Fruit fly (Drosophila melanogaster): ENCODE results near the gene CG4360.

The CG4360 gene

dm6 chr3R:20327572-20328483, at the start of gene CG4360, which contains the start of gene Sirt2:
CG4360 (minus strand) TSS chr3R:20328003.
Sirt2 (plus strand) TSS chr3R:20328465.
- TF ChIP-seq fkh (GFP tag; optimal IDR thresholded peaks at IDR 0.05) (peak; percentile 49), lz (GFP tag; optimal IDR thresholded peaks at IDR 0.05) (peak; percentile 34), Sox15 (GFP tag; optimal IDR thresholded peaks at IDR 0.05) (no peak), CG1621 (tag; optimal IDR thresholded peaks at IDR 0.05) (peak; percentile 69), Sox14 (GFP tag; optimal IDR thresholded peaks at IDR 0.05) (peak; percentile 34), CG31627 (GFP tag; optimal IDR thresholded peaks at IDR 0.05) (peak; percentile 57), CG6792 (GFP tag; optimal IDR thresholded peaks at IDR 0.05) (peak; percentile 30), Hr4 (GFP tag; optimal IDR thresholded peaks at IDR 0.05) (peak; percentile 44), esn (GFP tag; optimal IDR thresholded peaks at IDR 0.05) (peak; percentile 53), CG6854 (GFP tag; optimal IDR thresholded peaks at IDR 0.05) (peak; percentile 31), CG8632 (GFP tag; optimal IDR thresholded peaks at IDR 0.05) (peak; percentile 15), eg (GFP tag; IDR thresholded peaks at IDR 0.05) (peak; percentile 43; the same call in 2 of the 3 replicates), CG11902 (GFP tag; optimal IDR thresholded peaks at IDR 0.05) (peak; percentile 12), cyc (GFP tag; optimal IDR thresholded peaks at IDR 0.05) (no peak), CG3919 (GFP tag; optimal IDR thresholded peaks at IDR 0.05) (no peak), achi (GFP tag; optimal IDR thresholded peaks at IDR 0.05) (peak; percentile 16), CG6163 (GFP tag; IDR thresholded peaks at IDR 0.05) (peak; percentile 26; the same call in 1 of the 3 replicates), Hr39 (GFP tag; optimal IDR thresholded peaks at IDR 0.05) (peak; percentile 45), Met (GFP tag; optimal IDR thresholded peaks at IDR 0.05) (no peak), ss (GFP tag; optimal IDR thresholded peaks at IDR 0.05) (no peak), OdsH (GFP tag; optimal IDR thresholded peaks at IDR 0.05) (no peak)

dm6 chr3R:20360008-20360407, 32.2 kb upstream of the CG4360 start, which contains the start of gene MtnC:
MtnC (plus strand) TSS chr3R:20360308.
- TF ChIP-seq Smox (GFP tag; optimal IDR thresholded peaks at IDR 0.05), result no peak
- TF ChIP-seq topi (GFP tag; optimal IDR thresholded peaks at IDR 0.05), result no peak
- no peak for TF ChIP-seq Eip93F (GFP tag; optimal IDR thresholded peaks at IDR 0.05)
- TF ChIP-seq CG11294 (GFP tag; IDR thresholded peaks at IDR 0.05), result no peak
- no peak for TF ChIP-seq Met (GFP tag; optimal IDR thresholded peaks at IDR 0.05)
- no peak for TF ChIP-seq CG32006 (GFP tag; optimal IDR thresholded peaks at IDR 0.05)
- TF ChIP-seq fd59A (GFP tag; optimal IDR thresholded peaks at IDR 0.05), result no peak
- no peak for TF ChIP-seq CG3919 (GFP tag; optimal IDR thresholded peaks at IDR 0.05)
- TF ChIP-seq CG4318 (GFP tag; optimal IDR thresholded peaks at IDR 0.05), result no peak
- TF ChIP-seq CG10669 (GFP tag; optimal IDR thresholded peaks at IDR 0.05), result no peak
- TF ChIP-seq vri (GFP tag; optimal IDR thresholded peaks at IDR 0.05), result no peak

DNA sequence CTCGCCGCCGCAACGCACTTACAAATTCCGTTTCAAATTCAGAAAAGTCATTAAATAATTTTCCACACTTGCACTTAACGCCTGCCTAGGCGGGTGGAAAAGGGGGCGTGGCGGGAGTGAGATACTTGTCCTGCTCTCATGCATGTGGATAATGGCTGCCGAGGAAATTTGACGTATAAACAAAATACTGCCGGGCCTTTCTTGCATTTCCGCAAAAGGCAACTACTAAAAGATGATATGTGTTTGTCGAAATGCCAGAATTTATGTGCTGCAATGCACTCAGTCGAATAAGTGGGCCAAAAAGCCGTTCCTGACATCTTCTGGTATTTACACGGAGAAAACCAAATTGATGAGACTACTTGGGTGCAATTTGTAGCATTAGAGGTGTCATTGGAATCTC, 22.5 kb upstream of the CG4360 start:
- TF ChIP-seq CG4318 (GFP tag; optimal IDR thresholded peaks at IDR 0.05), result no peak

DNA sequence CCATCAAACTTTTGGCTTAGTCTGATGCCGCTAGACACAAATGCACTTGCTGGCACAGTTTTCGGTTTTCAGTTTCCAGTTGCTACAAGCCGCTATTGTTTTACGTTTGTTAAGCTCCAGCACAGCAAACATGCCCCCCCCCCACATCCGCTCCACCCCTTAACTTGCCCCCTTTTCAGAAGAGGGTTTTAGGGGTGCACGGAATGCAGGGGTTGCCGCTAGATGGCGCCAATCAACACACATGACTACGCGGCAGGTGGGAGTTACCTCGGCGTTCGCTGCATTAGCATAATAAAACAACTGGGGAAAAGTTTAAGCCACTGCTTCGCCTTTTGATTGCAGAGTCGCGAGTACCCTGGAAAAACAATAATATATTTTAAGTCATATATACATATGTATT, 19.1 kb upstream of the CG4360 start:
- TF ChIP-seq CG8319 (GFP tag; optimal IDR thresholded peaks at IDR 0.05) (no peak), CG34406 (GFP tag; optimal IDR thresholded peaks at IDR 0.05) (no peak), salr (GFP tag; optimal IDR thresholded peaks at IDR 0.05) (no peak), CG8119 (GFP tag; IDR thresholded peaks at IDR 0.05) (no peak), CG9139 (GFP tag; optimal IDR thresholded peaks at IDR 0.05) (no peak), cyc (GFP tag; optimal IDR thresholded peaks at IDR 0.05) (no peak), svp (GFP tag) (peak; percentile 36), fd59A (GFP tag; optimal IDR thresholded peaks at IDR 0.05) (no peak)
